Fruit fly (Drosophila melanogaster) whole organism, embryonic: ENCODE data around the gene CG7173.

Source experiments
- Atf-2 ChIP-seq: fragments of 200-800 bp; sonication (Bioruptor generic); optimal IDR thresholded peaks from 2 replicates; lab custom pipeline; 2016; ENCODE audit warnings: missing biosample characterization, missing genetic modification characterization
- CG10274 ChIP-seq: fragments of 200-800 bp; sonication (Bioruptor generic); optimal IDR thresholded peaks from 3 replicates; lab custom pipeline; 2017; ENCODE audit warnings: missing biosample characterization, mild to moderate bottlenecking, missing genetic modification characterization
- CG10565 ChIP-seq: fragments of 200-800 bp; sonication (Bioruptor generic); optimal IDR thresholded peaks from 3 replicates; lab custom pipeline; 2016; ENCODE audit warnings: missing biosample characterization, mild to moderate bottlenecking, missing genetic modification characterization
- CG11093 ChIP-seq: fragments of 200-800 bp; sonication (Bioruptor generic); IDR thresholded peaks from 3 replicates; pipeline ENCODE4 v1.3.6; 2022; ENCODE audit warnings: missing biosample characterization, missing genetic modification characterization
- CG12219 ChIP-seq: fragments of 200-800 bp; sonication (Bioruptor generic); optimal IDR thresholded peaks from 3 replicates; lab custom pipeline; 2018; ENCODE audit warnings: missing biosample characterization, mild to moderate bottlenecking, missing genetic modification characterization
- CG4424 ChIP-seq: fragments of 200-800 bp; sonication (Bioruptor generic); optimal IDR thresholded peaks from 3 replicates; lab custom pipeline; 2016; ENCODE audit warnings: missing biosample characterization, missing genetic modification characterization
- CG6683 ChIP-seq: fragments of 200-800 bp; sonication (Bioruptor generic); optimal IDR thresholded peaks from 2 replicates; lab custom pipeline; 2017; ENCODE audit warnings: missing biosample characterization, mild to moderate bottlenecking, missing genetic modification characterization, missing genetic modification reagents
- CG8290 ChIP-seq, 3 experiments: fragments of 200-800 bp; sonication (Bioruptor generic); optimal IDR thresholded peaks; 2 replicates each; lab custom pipeline; 2016 to 2019; ENCODE audit warnings: missing biosample characterization in 3 of 3, missing genetic modification characterization in 3 of 3, mild to moderate bottlenecking in 2 of 3, moderate library complexity in 1 of 3
- CG9437 ChIP-seq: fragments of 200-800 bp; sonication (Bioruptor generic); optimal IDR thresholded peaks from 2 replicates; lab custom pipeline; 2018; ENCODE audit warnings: missing biosample characterization, mild to moderate bottlenecking, missing genetic modification characterization
- CG9727 ChIP-seq: fragments of 200-800 bp; sonication (Bioruptor generic); optimal IDR thresholded peaks from 3 replicates; lab custom pipeline; 2017; ENCODE audit warnings: missing biosample characterization, mild to moderate bottlenecking, missing genetic modification characterization
- CG9797 ChIP-seq: fragments of 200-800 bp; sonication (Bioruptor generic); optimal IDR thresholded peaks from 3 replicates; lab custom pipeline; 2018; ENCODE audit warnings: missing biosample characterization, mild to moderate bottlenecking, missing genetic modification characterization
- CG9932 ChIP-seq: fragments of 200-800 bp; sonication (Bioruptor generic); IDR thresholded peaks from 2 replicates; pipeline ENCODE4 v1.3.6; 2022; ENCODE audit warnings: missing biosample characterization, missing genetic modification characterization
- Chrac-16 ChIP-seq: fragments of 200-800 bp; sonication (Bioruptor generic); optimal IDR thresholded peaks from 3 replicates; lab custom pipeline; 2016; ENCODE audit warnings: missing biosample characterization, missing genetic modification characterization
- Doc3 ChIP-seq: fragments of 200-800 bp; sonication (Bioruptor generic); IDR thresholded peaks from 3 replicates; pipeline ENCODE4 v1.3.6; 2022; ENCODE audit warnings: missing biosample characterization, missing genetic modification characterization; ENCODE audit not compliant: partially characterized antibody
- Dref ChIP-seq: fragments of 200-800 bp; sonication (Bioruptor generic); IDR thresholded peaks from 2 replicates; pipeline ENCODE4 v1.3.6; 2022; ENCODE audit warnings: missing biosample characterization, missing genetic modification characterization
- MBD-R2 ChIP-seq: fragments of 200-800 bp; sonication (Bioruptor generic); IDR thresholded peaks from 2 replicates; pipeline ENCODE4 v1.3.6; 2022; ENCODE audit warnings: missing biosample characterization, missing genetic modification characterization
- Med ChIP-seq: fragments of 200-800 bp; sonication (Bioruptor generic); peaks from one replicate; lab custom pipeline; 2016; ENCODE audit warnings: missing biosample characterization, missing genetic modification characterization, mild to moderate bottlenecking, inconsistent platforms, moderate library complexity
- Mrtf ChIP-seq: fragments of 200-800 bp; sonication (Bioruptor generic); IDR thresholded peaks from 3 replicates; pipeline ENCODE4 v1.3.6; 2022; ENCODE audit warnings: missing biosample characterization, missing genetic modification characterization
- NK7.1 ChIP-seq: fragments of 200-800 bp; sonication (Bioruptor generic); optimal IDR thresholded peaks from 3 replicates; lab custom pipeline; 2016; ENCODE audit warnings: missing biosample characterization, missing genetic modification characterization
- Nf-YB ChIP-seq: fragments of 200-800 bp; sonication (Bioruptor generic); optimal IDR thresholded peaks from 3 replicates; lab custom pipeline; 2019; ENCODE audit warnings: missing biosample characterization, mild to moderate bottlenecking, missing genetic modification characterization, moderate library complexity
- Pdp1 ChIP-seq, 2 experiments: fragments of 200-800 bp; sonication (Bioruptor generic); optimal IDR thresholded peaks; 3 replicates each; lab custom pipeline; 2016; ENCODE audit warnings: missing biosample characterization in 2 of 2, missing genetic modification characterization in 2 of 2, mild to moderate bottlenecking in 1 of 2, moderate library complexity in 1 of 2
- Scr ChIP-seq: fragments of 200-800 bp; sonication (Bioruptor generic); IDR thresholded peaks from 2 replicates; pipeline ENCODE4 v1.3.6; 2022; ENCODE audit warnings: missing biosample characterization, missing genetic modification characterization; ENCODE audit not compliant: partially characterized antibody
- Side ChIP-seq: fragments of 200-800 bp; sonication (Bioruptor generic); optimal IDR thresholded peaks from 2 replicates; lab custom pipeline; 2016; ENCODE audit warnings: missing biosample characterization, missing genetic modification characterization
- Ssrp ChIP-seq: fragments of 200-800 bp; sonication (Bioruptor generic); optimal IDR thresholded peaks from 2 replicates; lab custom pipeline; 2018; ENCODE audit warnings: missing biosample characterization, mild to moderate bottlenecking, missing genetic modification characterization, moderate library complexity
- Trl ChIP-seq, 3 experiments: fragments of >200 bp in 2 of 3; fragments of 200-800 bp in 1 of 3; sonication (Bioruptor generic) in 1 of 3; optimal IDR thresholded peaks; 2 replicates in 1 of 3; 3 replicates in 2 of 3; lab custom pipeline; 2016 to 2017; ENCODE audit warnings: missing biosample characterization in 1 of 3, missing genetic modification characterization in 1 of 3
- YL-1 ChIP-seq: fragments of 200-800 bp; sonication (Bioruptor generic); optimal IDR thresholded peaks from 3 replicates; lab custom pipeline; 2017; ENCODE audit warnings: missing biosample characterization, mild to moderate bottlenecking, missing genetic modification characterization
- btn ChIP-seq: fragments of 200-800 bp; sonication (Bioruptor generic); optimal IDR thresholded peaks from 2 replicates; lab custom pipeline; 2016; ENCODE audit warnings: missing biosample characterization, missing genetic modification characterization
- chif ChIP-seq, 2 experiments: fragments of 200-800 bp; sonication (Bioruptor generic); optimal IDR thresholded peaks; 3 replicates each; lab custom pipeline; 2016; ENCODE audit warnings: missing biosample characterization in 2 of 2, missing genetic modification characterization in 2 of 2
- ci ChIP-seq: fragments of 200-800 bp; sonication (Bioruptor generic); IDR thresholded peaks from 3 replicates; pipeline ENCODE4 v1.3.6; 2022; ENCODE audit warnings: missing biosample characterization, missing genetic modification characterization
- croc ChIP-seq: fragments of 200-800 bp; sonication (Bioruptor generic); conservative IDR thresholded peaks from 3 replicates; pipeline ENCODE4 v1.3.6; 2022; ENCODE audit warnings: missing biosample characterization, missing genetic modification characterization
- crol ChIP-seq: fragments of 200-800 bp; sonication (Bioruptor generic); IDR thresholded peaks from 2 replicates; pipeline ENCODE4 v1.3.6; 2022; ENCODE audit warnings: missing biosample characterization, missing genetic modification characterization
- dan ChIP-seq: fragments of 200-800 bp; sonication (Bioruptor generic); IDR thresholded peaks from 2 replicates; pipeline ENCODE4 v1.3.6; 2022; ENCODE audit warnings: missing biosample characterization, missing genetic modification characterization
- danr ChIP-seq: fragments of 200-800 bp; sonication (Bioruptor generic); IDR thresholded peaks from 2 replicates; pipeline ENCODE4 v1.3.6; 2022; ENCODE audit warnings: missing biosample characterization, missing genetic modification characterization
- dimm ChIP-seq: fragments of 200-800 bp; sonication (Bioruptor generic); IDR thresholded peaks from 2 replicates; pipeline ENCODE4 v1.3.6; 2022; ENCODE audit warnings: missing biosample characterization, missing genetic modification characterization
- dysf ChIP-seq: fragments of 200-800 bp; sonication (Bioruptor generic); IDR thresholded peaks from 3 replicates; pipeline ENCODE4 v1.3.6; 2022; ENCODE audit warnings: missing biosample characterization, missing genetic modification characterization
- ems ChIP-seq: fragments of 200-800 bp; sonication (Bioruptor generic); optimal IDR thresholded peaks from 3 replicates; lab custom pipeline; 2016; ENCODE audit warnings: missing biosample characterization, missing genetic modification characterization
- fd96Cb ChIP-seq: fragments of 200-800 bp; sonication (Bioruptor generic); optimal IDR thresholded peaks from 2 replicates; lab custom pipeline; 2018; ENCODE audit warnings: missing biosample characterization, mild to moderate bottlenecking, missing genetic modification characterization, moderate library complexity
- fu2 ChIP-seq: fragments of 200-800 bp; sonication (Bioruptor generic); optimal IDR thresholded peaks from 2 replicates; lab custom pipeline; 2016; ENCODE audit warnings: missing biosample characterization, missing genetic modification characterization
- gce ChIP-seq: fragments of 200-800 bp; sonication (Bioruptor generic); IDR thresholded peaks from 3 replicates; pipeline ENCODE4 v1.3.6; 2022; ENCODE audit warnings: missing biosample characterization, missing genetic modification characterization
- gsb-n ChIP-seq: fragments of 200-800 bp; sonication (Bioruptor generic); optimal IDR thresholded peaks from 3 replicates; lab custom pipeline; 2018; ENCODE audit warnings: missing biosample characterization, mild to moderate bottlenecking, missing genetic modification characterization
- ham ChIP-seq: fragments of 200-800 bp; sonication (Bioruptor generic); IDR thresholded peaks from 2 replicates; pipeline ENCODE4 v1.3.6; 2022; ENCODE audit warnings: missing biosample characterization, missing genetic modification characterization
- hkb ChIP-seq, 2 experiments: fragments of 200-800 bp in 1 of 2; fragments of >200 bp in 1 of 2; sonication (Bioruptor generic) in 1 of 2; IDR thresholded peaks in 1 of 2; optimal IDR thresholded peaks in 1 of 2; 2 replicates each; pipeline versions ENCODE4 v1.3.6 to Lab custom; 2017 to 2022; ENCODE audit warnings: missing biosample characterization in 1 of 2, missing genetic modification characterization in 1 of 2
- lola ChIP-seq, 3 experiments: fragments of >200 bp in 2 of 3; fragments of 200-800 bp in 1 of 3; sonication (Bioruptor generic) in 1 of 3; optimal IDR thresholded peaks; 2 replicates each; lab custom pipeline; 2017 to 2019; ENCODE audit warnings: missing biosample characterization in 3 of 3, missing genetic modification characterization in 3 of 3, mild to moderate bottlenecking in 1 of 3, moderate library complexity in 1 of 3
- nerfin-1 ChIP-seq: fragments of 200-800 bp; sonication (Bioruptor generic); optimal IDR thresholded peaks from 3 replicates; lab custom pipeline; 2019; ENCODE audit warnings: missing biosample characterization, mild to moderate bottlenecking, missing genetic modification characterization, moderate library complexity
- org-1 ChIP-seq: fragments of 200-800 bp; sonication (Bioruptor generic); optimal IDR thresholded peaks from 2 replicates; lab custom pipeline; 2017; ENCODE audit warnings: missing biosample characterization, missing genetic modification characterization
- salm ChIP-seq: fragments of 200-800 bp; sonication (Bioruptor generic); optimal IDR thresholded peaks from 2 replicates; lab custom pipeline; 2018; ENCODE audit warnings: missing biosample characterization, mild to moderate bottlenecking, missing genetic modification characterization
- sens-2 ChIP-seq: fragments of 200-800 bp; sonication (Bioruptor generic); IDR thresholded peaks from 2 replicates; pipeline ENCODE4 v1.3.6; 2022; ENCODE audit warnings: missing biosample characterization, missing genetic modification characterization
- trem ChIP-seq: fragments of 200-800 bp; optimal IDR thresholded peaks from 3 replicates; lab custom pipeline; 2019; ENCODE audit warnings: missing biosample characterization, mild to moderate bottlenecking, missing genetic modification characterization, moderate library complexity
- vnd ChIP-seq: fragments of 200-800 bp; sonication (Bioruptor generic); IDR thresholded peaks from 3 replicates; pipeline ENCODE4 v1.3.6; 2022; ENCODE audit warnings: missing biosample characterization, missing genetic modification characterization; ENCODE audit not compliant: partially characterized antibody
- zen2 ChIP-seq: fragments of 200-800 bp; sonication (Bioruptor generic); IDR thresholded peaks from 3 replicates; pipeline ENCODE4 v1.3.6; 2022; ENCODE audit warnings: missing biosample characterization, missing genetic modification characterization; ENCODE audit not compliant: partially characterized antibody

Gene CG7173

DNA sequence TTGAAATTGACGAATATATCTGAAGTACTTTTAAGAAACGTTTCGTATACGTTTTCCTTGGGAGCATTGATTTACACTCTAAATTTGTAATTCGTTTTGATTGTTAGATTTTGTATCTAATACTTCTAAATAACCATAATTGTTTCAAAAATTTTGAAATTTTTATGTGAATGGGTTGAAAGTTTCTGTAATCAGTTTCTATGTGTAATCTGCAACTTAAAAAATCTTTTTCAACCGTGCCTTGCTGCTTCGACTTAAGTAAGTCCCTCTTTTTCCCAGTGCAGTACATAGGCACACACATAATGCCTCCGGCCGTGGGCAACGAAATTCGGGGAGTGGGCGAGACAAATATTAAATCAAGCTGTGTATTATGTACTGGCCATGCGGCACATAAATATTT lies 27.4 kb upstream of the CG7173 start (continued):
- TF ChIP-seq Mrtf (GFP tag; lab: Robert Waterston, UW), result no peak
- no peak for TF ChIP-seq dysf (GFP tag; lab: Robert Waterston, UW)
- no peak for TF ChIP-seq vnd (GFP tag; lab: Robert Waterston, UW)
- TF ChIP-seq sens-2 (GFP tag; lab: Robert Waterston, UW), result no peak
- no peak for TF ChIP-seq croc (GFP tag; lab: Robert Waterston, UW)
- TF ChIP-seq CG4424 (GFP tag; lab: Kevin White, UChicago), result peak; percentile 15
- TF ChIP-seq ems, result no peak
- peak in 1 of 3 experiments; percentile 53 for TF ChIP-seq lola (GFP tag; optimal IDR thresholded peaks at IDR 0.05; lab: Kevin White, UChicago)
- no peak for TF ChIP-seq dan (GFP tag; lab: Robert Waterston, UW)
- TF ChIP-seq CG9727 (GFP tag; lab: Kevin White, UChicago), result peak; percentile 38
- TF ChIP-seq CG9797 (GFP tag; lab: Kevin White, UChicago), result no peak
- peak in 1 of 2 experiments; percentile 22 for TF ChIP-seq Pdp1 (GFP tag; optimal IDR thresholded peaks at IDR 0.05; lab: Kevin White, UChicago)
- peak; percentile 12 for TF ChIP-seq trem
- peak in 1 of 2 experiments; percentile 14 for TF ChIP-seq chif (GFP tag; optimal IDR thresholded peaks at IDR 0.05; lab: Kevin White, UChicago)
- TF ChIP-seq CG10565 (GFP tag; lab: Kevin White, UChicago), result no peak
- peak; percentile 8 for TF ChIP-seq CG9437 (GFP tag; lab: Kevin White, UChicago)
- TF ChIP-seq dimm (GFP tag; lab: Robert Waterston, UW), result no peak
- no peak for TF ChIP-seq Atf-2 (GFP tag; lab: Kevin White, UChicago)
- TF ChIP-seq NK7.1 (GFP tag; lab: Kevin White, UChicago), result no peak
- TF ChIP-seq org-1 (GFP tag; lab: Kevin White, UChicago), result no peak
- no peak for TF ChIP-seq CG9932 (GFP tag; lab: Robert Waterston, UW)
- TF ChIP-seq CG12219 (GFP tag; lab: Kevin White, UChicago), result no peak
- no peak for TF ChIP-seq CG8290 (GFP tag; optimal IDR thresholded peaks at IDR 0.05; lab: Kevin White, UChicago)
- TF ChIP-seq CG8290 (tag; optimal IDR thresholded peaks at IDR 0.05; lab: Kevin White, UChicago), result no peak
- TF ChIP-seq crol (GFP tag; lab: Robert Waterston, UW), result no peak
- TF ChIP-seq Side (GFP tag; lab: Kevin White, UChicago), result no peak
- TF ChIP-seq danr (GFP tag; lab: Robert Waterston, UW), result no peak
- peak; percentile 23 for TF ChIP-seq fd96Cb (tag; lab: Kevin White, UChicago)
- no peak for TF ChIP-seq Trl (optimal IDR thresholded peaks at IDR 0.05; lab: Kevin White, UChicago)
- no peak for TF ChIP-seq Trl (GFP tag; optimal IDR thresholded peaks at IDR 0.05; lab: Kevin White, UChicago)
- TF ChIP-seq ham (GFP tag; lab: Robert Waterston, UW), result no peak
- no peak for TF ChIP-seq btn (GFP tag; lab: Kevin White, UChicago)
- TF ChIP-seq Doc3 (GFP tag; lab: Robert Waterston, UW), result no peak
- no peak for TF ChIP-seq CG6683 (GFP tag; lab: Kevin White, UChicago)
- no peak for TF ChIP-seq CG10274
- no peak for TF ChIP-seq CG11093 (GFP tag; lab: Robert Waterston, UW)
- no peak for TF ChIP-seq gsb-n (tag; lab: Kevin White, UChicago)
- TF ChIP-seq Chrac-16 (GFP tag; lab: Kevin White, UChicago), result no peak
- TF ChIP-seq Nf-YB, result no peak
- TF ChIP-seq Med (GFP tag; lab: Kevin White, UChicago), result no peak
- TF ChIP-seq zen2 (GFP tag; lab: Robert Waterston, UW), result no peak
- TF ChIP-seq ci (GFP tag; lab: Robert Waterston, UW), result no peak
- no peak for TF ChIP-seq Scr (GFP tag; lab: Robert Waterston, UW)
- no peak for TF ChIP-seq Dref
- TF ChIP-seq salm (tag; lab: Kevin White, UChicago), result no peak
- TF ChIP-seq nerfin-1 (tag; lab: Kevin White, UChicago), result no peak
- TF ChIP-seq YL-1, result no peak
- TF ChIP-seq MBD-R2, result no peak
- no peak for TF ChIP-seq fu2
- TF ChIP-seq gce (GFP tag; lab: Robert Waterston, UW), result no peak
- no peak for TF ChIP-seq hkb (optimal IDR thresholded peaks at IDR 0.05; lab: Kevin White, UChicago)
- no peak for TF ChIP-seq hkb (GFP tag; IDR thresholded peaks at IDR 0.05; lab: Robert Waterston, UW)
- TF ChIP-seq Ssrp (tag; lab: Kevin White, UChicago), result no peak
